Worm (Caenorhabditis elegans) whole organism, L4 larva: ENCODE measurements around the gene srt-49.

Source experiments
- D1046.2 ChIP-seq: fragments of 200-800 bp; sonication (Bioruptor generic); IDR thresholded peaks from 2 replicates; pipeline ENCODE4 v1.3.6; 2022; ENCODE audit warnings: missing genetic modification characterization, missing compliant biosample characterization
- F26F4.8 ChIP-seq: fragments of 200-800 bp; sonication (Bioruptor generic); conservative IDR thresholded peaks from 2 replicates; pipeline ENCODE4 v1.3.6; 2022; ENCODE audit warnings: missing genetic modification characterization, missing compliant biosample characterization
- F37D6.2 ChIP-seq: sonication (generic microtip); optimal IDR thresholded peaks from 2 replicates; lab custom pipeline; 2016; ENCODE audit warnings: mild to moderate bottlenecking, missing genetic modification characterization, missing compliant biosample characterization
- F49E8.2 ChIP-seq: sonication (generic microtip); optimal IDR thresholded peaks from 2 replicates; lab custom pipeline; 2016; ENCODE audit warnings: missing compliant biosample characterization, mild to moderate bottlenecking, missing genetic modification characterization, borderline replicate concordance
- R02D3.7 ChIP-seq: fragments of 150-350 bp; sonication (generic microtip); optimal IDR thresholded peaks from 3 replicates; lab custom pipeline; 2014; ENCODE audit warnings: missing biosample characterization, missing genetic modification characterization
- T20F7.1 ChIP-seq: fragments of 200-800 bp; sonication (Bioruptor generic); optimal IDR thresholded peaks from 2 replicates; lab custom pipeline; 2018; ENCODE audit warnings: mild to moderate bottlenecking, missing genetic modification characterization, missing compliant biosample characterization
- aly-2 ChIP-seq: sonication (generic microtip); optimal IDR thresholded peaks from 2 replicates; lab custom pipeline; 2018; ENCODE audit warnings: missing biosample characterization, missing genetic modification characterization
- arid-1 ChIP-seq: fragments of 200-800 bp; sonication (Bioruptor generic); conservative IDR thresholded peaks from 2 replicates; pipeline ENCODE4 v1.3.6; 2022; ENCODE audit warnings: missing genetic modification reagents, missing genetic modification characterization, missing compliant biosample characterization
- ceh-20 ChIP-seq: fragments of 200-800 bp; sonication (Bioruptor generic); IDR thresholded peaks from 2 replicates; pipeline ENCODE4 v1.3.6; 2022; ENCODE audit warnings: missing genetic modification reagents, missing genetic modification characterization, missing compliant biosample characterization
- ceh-82 ChIP-seq: sonication (generic microtip); optimal IDR thresholded peaks from 2 replicates; lab custom pipeline; 2017; ENCODE audit warnings: missing biosample characterization, missing genetic modification characterization
- ctbp-1 ChIP-seq: fragments of 200-800 bp; sonication (Bioruptor generic); IDR thresholded peaks from 2 replicates; pipeline ENCODE4 v1.3.6; 2022; ENCODE audit warnings: missing genetic modification reagents, missing genetic modification characterization, missing compliant biosample characterization
- daf-16 ChIP-seq, 3 experiments: sonication (generic microtip); optimal IDR thresholded peaks; 2 replicates each; lab custom pipeline; 2016 to 2017; ENCODE audit warnings: missing genetic modification characterization in 3 of 3, missing genetic modification reagents in 3 of 3, mild to moderate bottlenecking in 2 of 3, missing compliant biosample characterization in 2 of 3, missing biosample characterization in 1 of 3, moderate library complexity in 1 of 3
- daf-8 ChIP-seq: fragments of 200-800 bp; sonication (Bioruptor generic); IDR thresholded peaks from 2 replicates; pipeline ENCODE4 v1.3.6; 2022; ENCODE audit warnings: missing genetic modification characterization, missing compliant biosample characterization
- dpl-1 ChIP-seq: fragments of 150-350 bp; optimal IDR thresholded peaks from 2 replicates; lab custom pipeline; 2014; ENCODE audit warnings: missing biosample characterization, missing genetic modification reagents, missing genetic modification characterization
- egl-27 ChIP-seq: sonication (generic microtip); optimal IDR thresholded peaks from 3 replicates; lab custom pipeline; 2017; ENCODE audit warnings: missing biosample characterization, missing genetic modification reagents, missing genetic modification characterization
- fos-1 ChIP-seq: fragments of 150-350 bp; optimal IDR thresholded peaks from 2 replicates; lab custom pipeline; 2014; ENCODE audit warnings: missing biosample characterization, missing genetic modification characterization
- hlh-30 ChIP-seq: sonication (generic microtip); optimal IDR thresholded peaks from 2 replicates; lab custom pipeline; 2017; ENCODE audit warnings: antibody characterized with exemption, mild to moderate bottlenecking, missing genetic modification characterization, missing compliant biosample characterization; ENCODE audit not compliant: insufficient read depth
- lin-38 ChIP-seq: fragments of 200-800 bp; sonication (Bioruptor generic); IDR thresholded peaks from 2 replicates; pipeline ENCODE4 v1.3.6; 2022; ENCODE audit warnings: missing genetic modification reagents, missing genetic modification characterization, missing compliant biosample characterization
- lin-39 ChIP-seq: fragments of 150-350 bp; optimal IDR thresholded peaks from 2 replicates; lab custom pipeline; 2014; ENCODE audit warnings: missing biosample characterization, missing genetic modification reagents, missing genetic modification characterization
- madf-9 ChIP-seq: fragments of 200-800 bp; sonication (Bioruptor generic); conservative IDR thresholded peaks from 2 replicates; pipeline ENCODE4 v1.3.6; 2022; ENCODE audit warnings: missing genetic modification reagents, missing genetic modification characterization, missing compliant biosample characterization
- mxl-2 ChIP-seq: fragments of 200-800 bp; sonication (Bioruptor generic); conservative IDR thresholded peaks from 2 replicates; pipeline ENCODE4 v1.3.6; 2022; ENCODE audit warnings: missing genetic modification reagents, missing genetic modification characterization, missing compliant biosample characterization
- mxl-3 ChIP-seq: fragments of 200-800 bp; sonication (Bioruptor generic); optimal IDR thresholded peaks from 2 replicates; lab custom pipeline; 2018; ENCODE audit warnings: mild to moderate bottlenecking, missing genetic modification characterization, missing compliant biosample characterization
- nhr-102 ChIP-seq: sonication (generic microtip); optimal IDR thresholded peaks from 2 replicates; lab custom pipeline; 2016; ENCODE audit warnings: mild to moderate bottlenecking, missing genetic modification characterization, moderate library complexity, missing compliant biosample characterization
- nhr-48 ChIP-seq: sonication (generic microtip); optimal IDR thresholded peaks from 2 replicates; lab custom pipeline; 2016; ENCODE audit warnings: mild to moderate bottlenecking, missing genetic modification characterization, missing compliant biosample characterization
- nhr-77 ChIP-seq: fragments of 150-350 bp; optimal IDR thresholded peaks from 2 replicates; lab custom pipeline; 2014; ENCODE audit warnings: missing biosample characterization, missing genetic modification characterization
- php-3 ChIP-seq: fragments of 200-800 bp; sonication (Bioruptor generic); IDR thresholded peaks from 2 replicates; pipeline ENCODE4 v1.3.6; 2022; ENCODE audit warnings: missing genetic modification reagents, missing genetic modification characterization, missing compliant biosample characterization
- pqm-1 ChIP-seq: sonication (generic microtip); optimal IDR thresholded peaks from 2 replicates; lab custom pipeline; 2017; ENCODE audit warnings: missing biosample characterization, missing genetic modification characterization
- set-16 ChIP-seq: fragments of 200-800 bp; sonication (Bioruptor generic); IDR thresholded peaks from 2 replicates; pipeline ENCODE4 v1.3.6; 2022; ENCODE audit warnings: missing genetic modification reagents, missing genetic modification characterization, missing compliant biosample characterization
- snpc-1.2 ChIP-seq: fragments of 200-800 bp; sonication (Bioruptor generic); IDR thresholded peaks from 2 replicates; pipeline ENCODE4 v1.3.6; 2022; ENCODE audit warnings: missing genetic modification reagents, missing genetic modification characterization, missing compliant biosample characterization
- snpc-4 ChIP-seq: fragments of 150-350 bp; optimal IDR thresholded peaks from 2 replicates; lab custom pipeline; 2014; ENCODE audit warnings: missing biosample characterization, missing genetic modification characterization
- spr-1 ChIP-seq: sonication (generic microtip); optimal IDR thresholded peaks from 2 replicates; lab custom pipeline; 2016; ENCODE audit warnings: mild to moderate bottlenecking, missing genetic modification characterization, missing compliant biosample characterization
- tag-97 ChIP-seq: fragments of 200-800 bp; sonication (Bioruptor generic); IDR thresholded peaks from 2 replicates; pipeline ENCODE4 v1.3.6; 2022; ENCODE audit warnings: missing genetic modification characterization, missing compliant biosample characterization
- unc-130 ChIP-seq: sonication (generic microtip); optimal IDR thresholded peaks from 2 replicates; lab custom pipeline; 2016; ENCODE audit warnings: missing genetic modification reagents, missing genetic modification characterization, missing compliant biosample characterization
- unc-39 ChIP-seq: sonication (generic microtip); optimal IDR thresholded peaks from 2 replicates; lab custom pipeline; 2017; ENCODE audit warnings: missing biosample characterization, missing genetic modification characterization
- unc-62 ChIP-seq, 3 experiments: fragments of 150-350 bp in 1 of 3; sonication (generic microtip); optimal IDR thresholded peaks in 2 of 3; peaks in 1 of 3; 1 replicate in 1 of 3; 2 replicates in 2 of 3; lab custom pipeline; 2014 to 2017; ENCODE audit warnings: missing biosample characterization in 3 of 3, missing genetic modification characterization in 3 of 3, missing genetic modification reagents in 3 of 3, missing genotype in 1 of 3
- zip-11 ChIP-seq: fragments of 200-800 bp; sonication (Bioruptor generic); IDR thresholded peaks from 2 replicates; pipeline ENCODE4 v1.3.6; 2022; ENCODE audit warnings: missing genetic modification characterization, missing compliant biosample characterization
- zip-2 ChIP-seq: fragments of 150-350 bp; optimal IDR thresholded peaks from 2 replicates; lab custom pipeline; 2014; ENCODE audit warnings: missing biosample characterization, missing genetic modification characterization
- ztf-11 ChIP-seq: fragments of 150-350 bp; optimal IDR thresholded peaks from 2 replicates; lab custom pipeline; 2014; ENCODE audit warnings: missing biosample characterization, missing genetic modification characterization
- ztf-7 ChIP-seq: fragments of 150-350 bp; optimal IDR thresholded peaks from 2 replicates; lab custom pipeline; 2014; ENCODE audit warnings: missing biosample characterization, missing genetic modification characterization

Gene srt-49

DNA sequence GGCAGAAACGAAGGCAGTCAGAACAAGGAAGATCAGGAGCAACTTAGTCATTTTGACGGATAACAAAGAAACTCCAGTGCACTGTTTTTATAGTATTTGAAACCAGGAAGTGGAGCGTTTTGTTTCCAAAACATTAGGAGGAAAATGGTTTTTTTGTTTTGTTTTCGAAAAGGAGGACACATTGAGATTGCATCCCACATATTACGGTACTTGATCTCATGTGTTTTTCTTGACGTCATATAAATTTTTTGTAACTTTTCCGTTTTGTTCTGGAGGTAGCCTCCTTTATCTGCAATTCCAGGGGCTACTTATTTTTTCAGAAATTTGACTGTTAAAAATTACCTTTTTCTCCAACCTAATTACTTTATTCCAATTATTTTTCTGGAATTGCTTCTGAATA, 29.5 kb upstream of the srt-49 start, which contains the start of gene M199.9:
Gene M199.9, minus strand, starts transcription at position 101 of the 400 bp plus-strand sequence.
- TF ChIP-seq pqm-1 (tag; lab: Kevin White, UChicago), result no peak
- TF ChIP-seq ztf-7 (tag; lab: Kevin White, UChicago), result no peak
- no peak for TF ChIP-seq zip-2 (tag; lab: Kevin White, UChicago)
- no peak for TF ChIP-seq T20F7.1 (GFP tag; lab: Kevin White, UChicago)
- TF ChIP-seq daf-8 (GFP tag; lab: Robert Waterston, UW), result no peak
- TF ChIP-seq nhr-102 (tag; lab: Kevin White, UChicago), result no peak
- TF ChIP-seq fos-1 (tag; lab: Kevin White, UChicago), result no peak
- TF ChIP-seq spr-1 (tag; lab: Kevin White, UChicago), result no peak
- TF ChIP-seq dpl-1 (GFP tag; lab: Kevin White, UChicago), result no peak
- TF ChIP-seq egl-27 (tag; lab: Kevin White, UChicago), result no peak
- TF ChIP-seq set-16, result no peak
- no peak for TF ChIP-seq ctbp-1 (GFP tag; lab: Robert Waterston, UW)
- TF ChIP-seq lin-38, result no peak
- no peak for TF ChIP-seq ceh-20 (GFP tag; lab: Robert Waterston, UW)
- TF ChIP-seq zip-11, result no peak
- TF ChIP-seq nhr-77 (tag; lab: Kevin White, UChicago), result no peak
- no peak for TF ChIP-seq F37D6.2 (tag; lab: Kevin White, UChicago)

- peak in 1 of 2 experiments; percentile 46 for TF ChIP-seq unc-62 (GFP tag; optimal IDR thresholded peaks at IDR 0.05 in 1 of 2; lab: Kevin White, UChicago)
- TF ChIP-seq unc-62 (tag; optimal IDR thresholded peaks at IDR 0.05; lab: Kevin White, UChicago), result no peak
- TF ChIP-seq daf-16 (GFP tag; optimal IDR thresholded peaks at IDR 0.05; lab: Kevin White, UChicago), result no peak
- no peak for TF ChIP-seq daf-16 (tag; optimal IDR thresholded peaks at IDR 0.05; lab: Kevin White, UChicago)
Measured at ce11 chrIV:15126021-15126420, 27.8 kb upstream of the srt-49 start, which contains the start of gene clec-190. TSS of gene clec-190 (minus strand) at chrIV:15126121.

DNA sequence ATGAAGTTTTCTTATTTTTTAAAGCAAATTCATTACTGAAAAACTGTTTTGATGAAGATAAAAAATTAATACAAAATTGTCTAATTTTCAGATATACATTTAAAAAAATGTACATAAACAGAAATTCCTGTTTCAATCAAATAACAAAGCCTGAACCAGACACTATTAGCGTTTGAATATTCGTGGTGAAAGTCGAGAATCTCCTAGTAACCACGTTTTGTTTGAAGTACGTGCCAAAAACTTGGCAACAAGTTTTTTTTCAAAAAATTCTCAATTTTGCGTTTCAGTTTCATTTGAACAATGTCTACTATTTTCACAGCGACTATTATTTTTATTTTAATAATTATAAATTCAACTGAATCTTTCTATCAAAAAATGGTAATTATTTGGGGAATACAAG, 24.7 kb upstream of the srt-49 start, which contains the start of gene M199.7:
Gene M199.7, plus strand, starts transcription at position 301 of the 400 bp plus-strand sequence.
- TF ChIP-seq ceh-82 (tag; lab: Kevin White, UChicago), result no peak
- no peak for TF ChIP-seq arid-1 (GFP tag; lab: Robert Waterston, UW)
- TF ChIP-seq unc-130 (GFP tag; lab: Kevin White, UChicago), result no peak
- no peak for TF ChIP-seq unc-39 (tag; lab: Kevin White, UChicago)
- no peak for TF ChIP-seq ctbp-1 (GFP tag; lab: Robert Waterston, UW)
- TF ChIP-seq zip-2 (tag; lab: Kevin White, UChicago), result no peak
- no peak for TF ChIP-seq ztf-11 (tag; lab: Kevin White, UChicago)
- no peak for TF ChIP-seq lin-39
- no peak for TF ChIP-seq php-3 (GFP tag; lab: Robert Waterston, UW)
- TF ChIP-seq aly-2 (tag; lab: Kevin White, UChicago), result no peak
- TF ChIP-seq egl-27 (tag; lab: Kevin White, UChicago), result no peak
- TF ChIP-seq F26F4.8, result no peak
- TF ChIP-seq nhr-48 (tag; lab: Kevin White, UChicago), result no peak
- no peak for TF ChIP-seq hlh-30 (tag; lab: Kevin White, UChicago)
- TF ChIP-seq madf-9 (GFP tag; lab: Robert Waterston, UW), result no peak

DNA sequence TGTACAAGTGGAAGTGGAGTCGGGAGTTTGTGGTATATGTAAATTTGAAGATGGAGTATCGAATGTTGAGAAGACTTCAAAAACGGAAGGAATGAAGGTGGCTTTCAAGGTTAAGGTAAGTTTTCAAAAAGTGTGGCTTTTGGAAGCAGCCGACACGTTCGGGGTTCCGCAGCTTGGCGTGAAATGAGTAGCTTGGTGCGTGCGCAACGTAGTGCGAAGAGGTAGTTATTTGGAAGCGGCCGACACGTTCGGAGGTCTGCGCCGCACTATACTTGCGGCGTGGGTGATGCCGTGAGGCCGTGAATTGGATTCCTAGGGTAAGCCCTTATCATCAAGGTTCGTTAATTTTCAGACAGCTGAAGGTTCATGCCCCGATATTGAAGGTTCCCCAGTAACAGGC, 22.6 kb upstream of the srt-49 start, which contains the start of gene clec-189:
Gene clec-189, plus strand, starts transcription at position 92 of the 400 bp plus-strand sequence.
- TF ChIP-seq tag-97 (GFP tag; lab: Robert Waterston, UW), result no peak
- TF ChIP-seq egl-27 (tag; lab: Kevin White, UChicago), result no peak
- no peak for TF ChIP-seq R02D3.7
- no peak for TF ChIP-seq nhr-102 (tag; lab: Kevin White, UChicago)
- TF ChIP-seq mxl-2, result no peak
- 0 out of 2 replicates have a peak, but pooled peaks have one; percentile 19 for TF ChIP-seq set-16
- no peak for TF ChIP-seq mxl-3 (GFP tag; lab: Kevin White, UChicago)
- no peak for TF ChIP-seq snpc-4
- no peak for TF ChIP-seq D1046.2 (GFP tag; lab: Robert Waterston, UW)
- TF ChIP-seq fos-1 (tag; lab: Kevin White, UChicago), result no peak
- TF ChIP-seq snpc-1.2 (GFP tag; lab: Robert Waterston, UW), result peak; percentile 80
- no peak for TF ChIP-seq F49E8.2 (tag; lab: Kevin White, UChicago)
